ENCODE assay signal across 2 worm cellular contexts in genomic region chrX:14951797-14952196, ce11.
TF ChIP-seq lines count a peak whose summit lies in the region.

No protein-coding gene starts in this region.

TF ChIP-seq in whole organism, L4 larva, 104 proteins besides CTCF, POLR2A, EP300 and RAD21:
- no peak for TF ChIP-seq pha-4 (GFP tag; IDR thresholded peaks at IDR 0.05; lab: Robert Waterston, UW)
- no peak for TF ChIP-seq pha-4 (tag; optimal IDR thresholded peaks at IDR 0.05; lab: Kevin White, UChicago)
- TF ChIP-seq snpc-1.2 (GFP tag; IDR thresholded peaks at IDR 0.05; lab: Robert Waterston, UW): peak; percentile 54; the same call in 1 of the 2 replicates

TF ChIP-seq in whole organism, young adult, 124 proteins besides CTCF, POLR2A, EP300 and RAD21:
- peak; percentile 6 for TF ChIP-seq tbp1 (GFP tag; optimal IDR thresholded peaks at IDR 0.05; lab: Kevin White, UChicago)
- TF ChIP-seq B0035.1 (tag; optimal IDR thresholded peaks at IDR 0.05; lab: Kevin White, UChicago): no peak
- peak; percentile 37 for TF ChIP-seq rpc-1 (optimal IDR thresholded peaks at IDR 0.05; lab: Kevin White, UChicago)
- TF ChIP-seq rpc-1 (tag; optimal IDR thresholded peaks at IDR 0.05; lab: Kevin White, UChicago): peak; percentile 65
- peak; percentile 25; the same call in 1 of the 2 replicates for TF ChIP-seq D2030.7 (GFP tag; IDR thresholded peaks at IDR 0.05; lab: Robert Waterston, UW)
- no peak for TF ChIP-seq snpc-4 (GFP tag; optimal IDR thresholded peaks at IDR 0.05; lab: Kevin White, UChicago)
- peak in 1 of 4 experiments; percentile 36 for TF ChIP-seq snpc-4 (tag; optimal IDR thresholded peaks at IDR 0.05; lab: Kevin White, UChicago)
- no peak for TF ChIP-seq mes-4 (tag; optimal IDR thresholded peaks at IDR 0.05; lab: Kevin White, UChicago)
